Worm (Caenorhabditis elegans) whole organism, early embryonic: ENCODE measurements around the gene Y25C1A.8.

Source experiments
- B0310.2 ChIP-seq: sonication (generic microtip); optimal IDR thresholded peaks from 2 replicates; lab custom pipeline; 2016; ENCODE audit warnings: mild to moderate bottlenecking, missing genetic modification characterization, missing compliant biosample characterization
- aly-1 ChIP-seq: sonication (generic microtip); optimal IDR thresholded peaks from 2 replicates; lab custom pipeline; 2016; ENCODE audit warnings: missing genetic modification characterization, missing compliant biosample characterization
- ama-1 ChIP-seq: fragments of 150-350 bp; optimal IDR thresholded peaks from 2 replicates; lab custom pipeline; 2014
- ceh-36 ChIP-seq: sonication (generic microtip); optimal IDR thresholded peaks from 2 replicates; lab custom pipeline; 2016; ENCODE audit warnings: missing genetic modification characterization, inconsistent platforms, missing compliant biosample characterization
- ets-7 ChIP-seq: sonication (generic microtip); optimal IDR thresholded peaks from 2 replicates; lab custom pipeline; 2016; ENCODE audit warnings: missing genotype, missing genetic modification characterization, missing compliant biosample characterization
- flt-1 ChIP-seq: fragments of 200-800 bp; sonication (Bioruptor generic); IDR thresholded peaks from 2 replicates; pipeline ENCODE4 v1.3.6; 2022; ENCODE audit warnings: missing genetic modification characterization, missing compliant biosample characterization
- hmbx-1 ChIP-seq: sonication (generic microtip); optimal IDR thresholded peaks from 2 replicates; lab custom pipeline; 2016; ENCODE audit warnings: mild to moderate bottlenecking, missing genetic modification characterization, missing compliant biosample characterization
- hnd-1 ChIP-seq: sonication (generic microtip); optimal IDR thresholded peaks from 2 replicates; lab custom pipeline; 2016; ENCODE audit warnings: missing genetic modification characterization, missing compliant biosample characterization
- pes-1 ChIP-seq: fragments of 200-800 bp; sonication (Bioruptor generic); IDR thresholded peaks from 2 replicates; pipeline ENCODE4 v1.3.6; 2022; ENCODE audit warnings: missing genetic modification reagents, missing genetic modification characterization, missing compliant biosample characterization
- scrt-1 ChIP-seq: fragments of 200-800 bp; sonication (Bioruptor generic); IDR thresholded peaks from 2 replicates; pipeline ENCODE4 v1.3.6; 2022; ENCODE audit warnings: missing genetic modification characterization, missing compliant biosample characterization
- tbx-37 ChIP-seq: fragments of 200-800 bp; sonication (Bioruptor generic); conservative IDR thresholded peaks from 2 replicates; pipeline ENCODE4 v1.3.6; 2022; ENCODE audit warnings: missing genetic modification reagents, missing genetic modification characterization, missing compliant biosample characterization

DNA sequence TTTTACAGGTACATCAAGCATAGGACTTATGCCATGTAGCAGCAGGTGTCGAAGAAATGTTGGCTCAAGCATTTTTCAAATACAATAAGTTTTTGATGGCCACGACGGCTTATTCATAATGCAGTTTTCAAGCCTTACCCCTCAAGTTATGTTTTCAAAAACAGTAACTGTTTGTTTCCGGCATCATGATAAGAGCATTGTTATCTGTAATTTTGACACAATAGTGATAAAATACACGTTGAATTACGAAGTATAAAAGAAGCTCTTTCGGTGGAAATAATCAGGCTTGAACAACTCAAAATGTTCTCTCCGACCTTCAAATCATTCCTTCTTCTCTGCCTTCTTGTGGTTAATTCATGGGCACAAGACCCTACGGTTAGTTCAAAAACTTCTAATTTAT, 25.3 kb upstream of the Y25C1A.8 start, which contains the start of gene clec-121:
- no peak for TF ChIP-seq ets-7
- TF ChIP-seq hnd-1, result no peak
- no peak for TF ChIP-seq ama-1 (lab: Kevin White, UChicago)
- TF ChIP-seq aly-1 (tag; lab: Kevin White, UChicago), result no peak
- TF ChIP-seq hmbx-1 (tag; lab: Kevin White, UChicago), result no peak
- no peak for TF ChIP-seq flt-1 (GFP tag; lab: Robert Waterston, UW)
- TF ChIP-seq scrt-1, result no peak
- no peak for TF ChIP-seq pes-1 (GFP tag; lab: Robert Waterston, UW)
- TF ChIP-seq tbx-37, result no peak
- no peak for TF ChIP-seq B0310.2 (tag; lab: Kevin White, UChicago)
- TF ChIP-seq ceh-36 (tag; lab: Kevin White, UChicago), result no peak
